Worm (Caenorhabditis elegans): ENCODE measurements around the gene npp-8.

npp-8 gene

ce11 chrIV:1601357-1601756 is 5.7 kb upstream of the npp-8 start, which contains the start of gene set-23:
Gene set-23 (plus strand): TSS chrIV:1601657.
- TF ChIP-seq zfh-2 (GFP tag; conservative IDR thresholded peaks at IDR 0.05) (no peak), ets-4 (GFP tag; optimal IDR thresholded peaks at IDR 0.05) (no peak), ccch-3 (GFP tag; optimal IDR thresholded peaks at IDR 0.05) (no peak), rec-8 (tag; optimal IDR thresholded peaks at IDR 0.05) (no peak), B0035.1 (tag; optimal IDR thresholded peaks at IDR 0.05) (no peak)

- peak; percentile 67 for TF ChIP-seq F33H1.4 (GFP tag; IDR thresholded peaks at IDR 0.05)
- no peak for TF ChIP-seq T26A5.8 (tag; optimal IDR thresholded peaks at IDR 0.05)
- TF ChIP-seq attf-3 (GFP tag; conservative IDR thresholded peaks at IDR 0.05): no peak
Observed at ce11 chrIV:1600784-1601183, 5.2 kb upstream of the npp-8 start.

ce11 chrIV:1597018-1597417 is 1.4 kb upstream of the npp-8 start, which contains the start of gene ced-2:
Gene ced-2 (plus strand): TSS chrIV:1597318.
- TF ChIP-seq hlh-12 (tag; optimal IDR thresholded peaks at IDR 0.05): no peak

- TF ChIP-seq aptf-2 (GFP tag; conservative IDR thresholded peaks at IDR 0.05) (no peak), hrde-1 (tag; optimal IDR thresholded peaks at IDR 0.05; ENCODE audit: borderline replicate concordance) (no peak)
Observed at ce11 chrIV:1576731-1577130, 18.9 kb downstream of the npp-8 start, which contains the start of gene Y41D4B.14. Gene Y41D4B.14 (plus strand): TSS chrIV:1577031.

ce11 chrIV:1567577-1567976 is 28.0 kb downstream of the npp-8 start:
- TF ChIP-seq nfya-1 (tag; optimal IDR thresholded peaks at IDR 0.05; ENCODE audit: borderline replicate concordance, insufficient read depth) (no peak), C06A6.2 (GFP tag; conservative IDR thresholded peaks at IDR 0.05) (no peak), unc-62 (GFP tag; optimal IDR thresholded peaks at IDR 0.05) (no peak), die-1 (tag; optimal IDR thresholded peaks at IDR 0.05) (no peak), F55B11.4 (tag; optimal IDR thresholded peaks at IDR 0.05; ENCODE audit: borderline replicate concordance, insufficient read depth) (no peak), ceh-58 (GFP tag; IDR thresholded peaks at IDR 0.05) (no peak), B0336.3 (GFP tag; IDR thresholded peaks at IDR 0.05) (no peak), bed-2 (GFP tag; IDR thresholded peaks at IDR 0.05) (no peak), ztf-18 (tag; optimal IDR thresholded peaks at IDR 0.05) (no peak), F10E7.11 (tag; optimal IDR thresholded peaks at IDR 0.05) (no peak), lir-1 (GFP tag; conservative IDR thresholded peaks at IDR 0.05) (no peak), madf-6 (GFP tag; IDR thresholded peaks at IDR 0.05) (peak; percentile 27; the same call in 1 of the 2 replicates), hrde-1 (tag; optimal IDR thresholded peaks at IDR 0.05; ENCODE audit: borderline replicate concordance) (no peak), K12H6.12 (tag; optimal IDR thresholded peaks at IDR 0.05) (no peak), nfyb-1 (GFP tag; IDR thresholded peaks at IDR 0.05) (peak; percentile 92)

- peak; percentile 86 for TF ChIP-seq zfh-2 (GFP tag; conservative IDR thresholded peaks at IDR 0.05)
- TF ChIP-seq egl-18 (GFP tag; IDR thresholded peaks at IDR 0.05): no peak
- no peak for TF ChIP-seq repo-1 (tag; optimal IDR thresholded peaks at IDR 0.05)
- peak; percentile 72; the same call in 1 of the 2 replicates for TF ChIP-seq egrh-3 (GFP tag; IDR thresholded peaks at IDR 0.05)
Observed at ce11 chrIV:1565725-1566124, 29.9 kb downstream of the npp-8 start.
